Worm (Caenorhabditis elegans): ENCODE measurements around the gene srh-276.

srh-276 gene

ce11 chrV:15533864-15534263 is 4.7 kb downstream of the srh-276 start, which contains the start of gene F21A3.2:
Gene F21A3.2, minus strand, starts transcription at chrV:15533964.
- TF ChIP-seq pax-1 (tag; optimal IDR thresholded peaks at IDR 0.05) (no peak), ztf-16 (tag; optimal IDR thresholded peaks at IDR 0.05) (no peak), hlh-8 (tag; optimal IDR thresholded peaks at IDR 0.05) (no peak), pat-9 (tag; optimal IDR thresholded peaks at IDR 0.05) (no peak), ceh-14 (tag; optimal IDR thresholded peaks at IDR 0.05) (no peak), sdc-2 (tag; optimal IDR thresholded peaks at IDR 0.05) (no peak), pag-3 (tag; optimal IDR thresholded peaks at IDR 0.05; ENCODE audit: borderline replicate concordance) (no peak), unc-86 (tag; optimal IDR thresholded peaks at IDR 0.05) (no peak)

ce11 chrV:15536320-15536719 is 7.2 kb downstream of the srh-276 start, which contains the start of gene F21A3.4:
Gene F21A3.4, plus strand, starts transcription at chrV:15536620.
- no peak for TF ChIP-seq unc-86 (tag; optimal IDR thresholded peaks at IDR 0.05)
- no peak for TF ChIP-seq ceh-31 (tag; optimal IDR thresholded peaks at IDR 0.05)
- no peak for TF ChIP-seq madf-2 (tag; optimal IDR thresholded peaks at IDR 0.05)
- no peak for TF ChIP-seq unc-55 (GFP tag; optimal IDR thresholded peaks at IDR 0.05)
- TF ChIP-seq ceh-19 (GFP tag; optimal IDR thresholded peaks at IDR 0.05), result no peak
- no peak for TF ChIP-seq lin-11 (tag; optimal IDR thresholded peaks at IDR 0.05)
- no peak for TF ChIP-seq mec-3 (tag; optimal IDR thresholded peaks at IDR 0.05; ENCODE audit: borderline replicate concordance)
- TF ChIP-seq ztf-16 (tag; optimal IDR thresholded peaks at IDR 0.05), result no peak
- TF ChIP-seq pag-3 (tag; optimal IDR thresholded peaks at IDR 0.05; ENCODE audit: borderline replicate concordance), result no peak
- no peak for TF ChIP-seq pqm-1 (tag; optimal IDR thresholded peaks at IDR 0.05)

- TF ChIP-seq ahr-1 (tag; optimal IDR thresholded peaks at IDR 0.05), result no peak
- no peak for TF ChIP-seq K02D7.2 (tag; optimal IDR thresholded peaks at IDR 0.05)
- TF ChIP-seq gmeb-2 (tag; optimal IDR thresholded peaks at IDR 0.05), result no peak
- TF ChIP-seq ets-4 (tag; optimal IDR thresholded peaks at IDR 0.05), result no peak
- no peak for TF ChIP-seq mec-3 (tag; optimal IDR thresholded peaks at IDR 0.05; ENCODE audit: borderline replicate concordance)
- TF ChIP-seq ref-2 (tag; optimal IDR thresholded peaks at IDR 0.05), result no peak
- TF ChIP-seq ceh-18 (tag; optimal IDR thresholded peaks at IDR 0.05), result no peak
- TF ChIP-seq fkh-10 (GFP tag; optimal IDR thresholded peaks at IDR 0.05), result no peak
- no peak for TF ChIP-seq sdc-2 (tag; optimal IDR thresholded peaks at IDR 0.05)
- TF ChIP-seq ama-1 (optimal IDR thresholded peaks at IDR 0.05), result no peak
- no peak for TF ChIP-seq dve-1 (tag; optimal IDR thresholded peaks at IDR 0.05)
- TF ChIP-seq K09A11.1 (tag; optimal IDR thresholded peaks at IDR 0.05; ENCODE audit: insufficient read depth), result no peak
- TF ChIP-seq hlh-6 (tag; optimal IDR thresholded peaks at IDR 0.05), result no peak
- no peak for TF ChIP-seq ceh-9 (tag; optimal IDR thresholded peaks at IDR 0.05)
- TF ChIP-seq ceh-31 (tag; optimal IDR thresholded peaks at IDR 0.05), result no peak
- TF ChIP-seq ceh-14 (tag; optimal IDR thresholded peaks at IDR 0.05), result no peak
- TF ChIP-seq madf-2 (tag; optimal IDR thresholded peaks at IDR 0.05), result no peak
- TF ChIP-seq unc-42 (tag; optimal IDR thresholded peaks at IDR 0.05), result no peak
- TF ChIP-seq unc-3 (GFP tag; conservative IDR thresholded peaks at IDR 0.05), result no peak
- no peak for TF ChIP-seq unc-3 (tag; optimal IDR thresholded peaks at IDR 0.05)
- no peak for TF ChIP-seq Y22D7AL.16 (tag; optimal IDR thresholded peaks at IDR 0.05)
These were observed 8.8 kb downstream of the srh-276 start, which contains the start of gene prde-1 for ce11 chrV:15537923-15538322. Gene prde-1, plus strand, starts transcription at chrV:15538244.

- TF ChIP-seq nhr-232 (tag; optimal IDR thresholded peaks at IDR 0.05) (no peak), gmeb-2 (tag; optimal IDR thresholded peaks at IDR 0.05) (no peak), hlh-30 (tag; optimal IDR thresholded peaks at IDR 0.05; ENCODE audit: insufficient read depth) (no peak), ama-1 (optimal IDR thresholded peaks at IDR 0.05) (no peak), pag-3 (tag; optimal IDR thresholded peaks at IDR 0.05; ENCODE audit: borderline replicate concordance) (no peak), pat-9 (tag; optimal IDR thresholded peaks at IDR 0.05) (no peak), elt-4 (tag; optimal IDR thresholded peaks at IDR 0.05) (no peak), pros-1 (tag; optimal IDR thresholded peaks at IDR 0.05) (no peak), hlh-15 (tag; optimal IDR thresholded peaks at IDR 0.05) (no peak), che-1 (tag; optimal IDR thresholded peaks at IDR 0.05) (no peak), fkh-10 (GFP tag; optimal IDR thresholded peaks at IDR 0.05) (no peak)
These were observed 14.1 kb downstream of the srh-276 start for ce11 chrV:15543252-15543651.
